Fruit fly (Drosophila melanogaster) whole organism, embryonic: ENCODE data around the gene RpS15Aa.

Experiments used
- B-H2 ChIP-seq: fragments of 200-800 bp; sonication (Bioruptor generic); optimal IDR thresholded peaks from 2 replicates; lab custom pipeline; 2018; ENCODE audit warnings: missing biosample characterization, mild to moderate bottlenecking, missing genetic modification characterization
- CG10267 ChIP-seq: fragments of 200-800 bp; sonication (Bioruptor generic); optimal IDR thresholded peaks from 2 replicates; lab custom pipeline; 2018; ENCODE audit warnings: missing biosample characterization, mild to moderate bottlenecking, missing genetic modification characterization, moderate library complexity
- CG10321 ChIP-seq: fragments of 200-800 bp; sonication (Bioruptor generic); IDR thresholded peaks from 2 replicates; pipeline ENCODE4 v1.3.6; 2022; ENCODE audit warnings: missing biosample characterization, missing genetic modification characterization
- CG12659 ChIP-seq: fragments of 200-800 bp; sonication (Bioruptor generic); optimal IDR thresholded peaks from 3 replicates; lab custom pipeline; 2017; ENCODE audit warnings: mild to moderate bottlenecking, missing biosample characterization, missing genetic modification reagents, missing genetic modification characterization
- CG12744 ChIP-seq: fragments of 200-800 bp; sonication (Bioruptor generic); optimal IDR thresholded peaks from 2 replicates; lab custom pipeline; 2016; ENCODE audit warnings: missing biosample characterization, missing genetic modification characterization
- CG12942 ChIP-seq: fragments of 200-800 bp; sonication (Bioruptor generic); optimal IDR thresholded peaks from 3 replicates; lab custom pipeline; 2016; ENCODE audit warnings: missing biosample characterization, missing genetic modification characterization
- CG13894 ChIP-seq: fragments of 200-800 bp; sonication (Bioruptor generic); optimal IDR thresholded peaks from 3 replicates; lab custom pipeline; 2018; ENCODE audit warnings: missing biosample characterization, mild to moderate bottlenecking, missing genetic modification characterization, moderate library complexity
- CG14710 ChIP-seq: fragments of 200-800 bp; sonication (Bioruptor generic); optimal IDR thresholded peaks from 3 replicates; lab custom pipeline; 2019; ENCODE audit warnings: missing biosample characterization, mild to moderate bottlenecking, missing genetic modification characterization, moderate library complexity
- CG15514 ChIP-seq: fragments of 200-800 bp; sonication (Bioruptor generic); optimal IDR thresholded peaks from 3 replicates; lab custom pipeline; 2017; ENCODE audit warnings: missing biosample characterization, missing genetic modification characterization, mild to moderate bottlenecking, moderate library complexity, missing genetic modification reagents
- CG17385 ChIP-seq: fragments of 200-800 bp; sonication (Bioruptor generic); optimal IDR thresholded peaks from 3 replicates; lab custom pipeline; 2018; ENCODE audit warnings: missing biosample characterization, mild to moderate bottlenecking, missing genetic modification characterization
- CG18599 ChIP-seq: fragments of 200-800 bp; sonication (Bioruptor generic); optimal IDR thresholded peaks from 3 replicates; lab custom pipeline; 2017; ENCODE audit warnings: missing biosample characterization, missing genetic modification characterization, mild to moderate bottlenecking, moderate library complexity, missing genetic modification reagents
- CG2116 ChIP-seq: fragments of 200-800 bp; sonication (Bioruptor generic); optimal IDR thresholded peaks from 3 replicates; lab custom pipeline; 2018; ENCODE audit warnings: missing biosample characterization, mild to moderate bottlenecking, missing genetic modification characterization
- CG32532 ChIP-seq: fragments of 200-800 bp; sonication (Bioruptor generic); IDR thresholded peaks from 2 replicates; pipeline ENCODE4 v1.3.6; 2022; ENCODE audit warnings: missing biosample characterization, missing genetic modification characterization
- CG3407 ChIP-seq: fragments of 200-800 bp; sonication (Bioruptor generic); optimal IDR thresholded peaks from 2 replicates; lab custom pipeline; 2018; ENCODE audit warnings: missing biosample characterization, mild to moderate bottlenecking, missing genetic modification characterization
- CG4730 ChIP-seq: fragments of 200-800 bp; sonication (Bioruptor generic); IDR thresholded peaks from 2 replicates; pipeline ENCODE4 v1.3.6; 2022; ENCODE audit warnings: missing biosample characterization, missing genetic modification characterization
- CG5953 ChIP-seq: fragments of 200-800 bp; sonication (Bioruptor generic); IDR thresholded peaks from 2 replicates; pipeline ENCODE4 v1.3.6; 2022; ENCODE audit warnings: missing biosample characterization, missing genetic modification characterization
- CG8359 ChIP-seq: fragments of 200-800 bp; sonication (Bioruptor generic); optimal IDR thresholded peaks from 2 replicates; lab custom pipeline; 2017; ENCODE audit warnings: missing biosample characterization, mild to moderate bottlenecking, missing genetic modification characterization, borderline replicate concordance
- CG9797 ChIP-seq: fragments of 200-800 bp; sonication (Bioruptor generic); optimal IDR thresholded peaks from 3 replicates; lab custom pipeline; 2018; ENCODE audit warnings: missing biosample characterization, mild to moderate bottlenecking, missing genetic modification characterization
- CG9876 ChIP-seq: fragments of 200-800 bp; sonication (Bioruptor generic); optimal IDR thresholded peaks from 2 replicates; lab custom pipeline; 2016; ENCODE audit warnings: missing biosample characterization, missing genetic modification characterization
- E2f2 ChIP-seq: fragments of 200-800 bp; sonication (Bioruptor generic); IDR thresholded peaks from 2 replicates; pipeline ENCODE4 v1.3.6; 2022; ENCODE audit warnings: missing biosample characterization, missing genetic modification characterization
- Fer3 ChIP-seq: fragments of 200-800 bp; sonication (Bioruptor generic); optimal IDR thresholded peaks from 2 replicates; lab custom pipeline; 2018; ENCODE audit warnings: missing biosample characterization, mild to moderate bottlenecking, missing genetic modification characterization, moderate library complexity
- HLH54F ChIP-seq: fragments of 200-800 bp; sonication (Bioruptor generic); optimal IDR thresholded peaks from 3 replicates; lab custom pipeline; 2016; ENCODE audit warnings: missing biosample characterization, missing genetic modification characterization
- Kr ChIP-seq: fragments of 200-800 bp; sonication (Bioruptor generic); optimal IDR thresholded peaks from 2 replicates; lab custom pipeline; 2017; ENCODE audit warnings: missing biosample characterization, mild to moderate bottlenecking, missing genetic modification characterization
- Lim3 ChIP-seq: fragments of 200-800 bp; sonication (Bioruptor generic); IDR thresholded peaks from 2 replicates; pipeline ENCODE4 v1.3.6; 2022; ENCODE audit warnings: missing biosample characterization, missing genetic modification characterization
- Mrtf ChIP-seq: fragments of 200-800 bp; sonication (Bioruptor generic); IDR thresholded peaks from 3 replicates; pipeline ENCODE4 v1.3.6; 2022; ENCODE audit warnings: missing biosample characterization, missing genetic modification characterization
- NFAT ChIP-seq: fragments of 200-800 bp; sonication (Bioruptor generic); IDR thresholded peaks from 2 replicates; pipeline ENCODE4 v1.3.6; 2022; ENCODE audit warnings: missing biosample characterization, missing genetic modification characterization
- Pdp1 ChIP-seq, 2 experiments: fragments of 200-800 bp; sonication (Bioruptor generic); optimal IDR thresholded peaks; 3 replicates each; lab custom pipeline; 2016; ENCODE audit warnings: missing biosample characterization in 2 of 2, missing genetic modification characterization in 2 of 2, mild to moderate bottlenecking in 1 of 2, moderate library complexity in 1 of 2
- Ravus ChIP-seq: fragments of 200-800 bp; sonication (Bioruptor generic); IDR thresholded peaks from 2 replicates; pipeline ENCODE4 v1.3.6; 2022; ENCODE audit warnings: missing biosample characterization, missing genetic modification characterization
- Ssrp ChIP-seq: fragments of 200-800 bp; sonication (Bioruptor generic); optimal IDR thresholded peaks from 2 replicates; lab custom pipeline; 2018; ENCODE audit warnings: missing biosample characterization, mild to moderate bottlenecking, missing genetic modification characterization, moderate library complexity
- al ChIP-seq: fragments of 200-800 bp; sonication (Bioruptor generic); IDR thresholded peaks from 2 replicates; pipeline ENCODE4 v1.3.6; 2022; ENCODE audit warnings: missing biosample characterization, missing genetic modification characterization
- bab2 ChIP-seq: fragments of 200-800 bp; sonication (Bioruptor generic); optimal IDR thresholded peaks from 2 replicates; lab custom pipeline; 2016; ENCODE audit warnings: missing biosample characterization, missing genetic modification characterization
- bsh ChIP-seq, 2 experiments: fragments of 200-800 bp; sonication (Bioruptor generic); optimal IDR thresholded peaks; 2 replicates each; lab custom pipeline; 2017 to 2018; ENCODE audit warnings: mild to moderate bottlenecking in 2 of 2, missing biosample characterization in 2 of 2, missing genetic modification characterization in 2 of 2, moderate library complexity in 1 of 2
- cad ChIP-seq: fragments of >200 bp; optimal IDR thresholded peaks from 2 replicates; lab custom pipeline; 2017; ENCODE audit warnings: missing biosample characterization, missing genetic modification characterization
- cas ChIP-seq: fragments of 200-800 bp; sonication (Bioruptor generic); IDR thresholded peaks from 2 replicates; pipeline ENCODE4 v1.3.6; 2022; ENCODE audit warnings: missing biosample characterization, missing genetic modification characterization
- cg ChIP-seq: fragments of 200-800 bp; sonication (Bioruptor generic); optimal IDR thresholded peaks from 3 replicates; lab custom pipeline; 2019; ENCODE audit warnings: missing biosample characterization, mild to moderate bottlenecking, missing genetic modification characterization, moderate library complexity
- chif ChIP-seq, 2 experiments: fragments of 200-800 bp; sonication (Bioruptor generic); optimal IDR thresholded peaks; 3 replicates each; lab custom pipeline; 2016; ENCODE audit warnings: missing biosample characterization in 2 of 2, missing genetic modification characterization in 2 of 2
- da ChIP-seq: fragments of 200-800 bp; sonication (Bioruptor generic); optimal IDR thresholded peaks from 2 replicates; lab custom pipeline; 2016; ENCODE audit warnings: missing biosample characterization, missing genetic modification characterization
- dpn ChIP-seq, 2 experiments: fragments of 200-800 bp; sonication (Bioruptor generic); optimal IDR thresholded peaks; 3 replicates each; lab custom pipeline; 2016; ENCODE audit warnings: missing biosample characterization in 2 of 2, missing genetic modification characterization in 2 of 2
- gem ChIP-seq: fragments of 200-800 bp; sonication (Bioruptor generic); optimal IDR thresholded peaks from 2 replicates; lab custom pipeline; 2019; ENCODE audit warnings: missing biosample characterization, mild to moderate bottlenecking, missing genetic modification characterization, moderate library complexity
- gt ChIP-seq: fragments of 200-800 bp; sonication (Bioruptor generic); IDR thresholded peaks from 2 replicates; pipeline ENCODE4 v1.3.6; 2022; ENCODE audit warnings: missing biosample characterization, missing genetic modification characterization
- lmd ChIP-seq: fragments of 200-800 bp; sonication (Bioruptor generic); IDR thresholded peaks from 2 replicates; pipeline ENCODE4 v1.3.6; 2022; ENCODE audit warnings: missing biosample characterization, missing genetic modification characterization
- maf-S ChIP-seq: fragments of 200-800 bp; sonication (Bioruptor generic); optimal IDR thresholded peaks from 2 replicates; lab custom pipeline; 2016; ENCODE audit warnings: missing biosample characterization, missing genetic modification characterization
- pan ChIP-seq, 4 experiments: fragments of >200 bp in 3 of 4; fragments of 200-800 bp in 1 of 4; sonication (Bioruptor generic) in 1 of 4; optimal IDR thresholded peaks in 3 of 4; IDR thresholded peaks in 1 of 4; 2 replicates each; pipeline versions ENCODE4 v1.3.6 to Lab custom; 2017 to 2022; ENCODE audit warnings: missing biosample characterization in 2 of 4, missing genetic modification characterization in 2 of 4, mixed read lengths in 1 of 4
- pho ChIP-seq: fragments of 200-800 bp; sonication (Bioruptor generic); optimal IDR thresholded peaks from 2 replicates; lab custom pipeline; 2016; ENCODE audit warnings: missing biosample characterization, missing genetic modification characterization
- pum ChIP-seq: fragments of 200-800 bp; sonication (Bioruptor generic); optimal IDR thresholded peaks from 2 replicates; lab custom pipeline; 2016; ENCODE audit warnings: missing biosample characterization, missing genetic modification characterization
- salm ChIP-seq: fragments of 200-800 bp; sonication (Bioruptor generic); optimal IDR thresholded peaks from 2 replicates; lab custom pipeline; 2018; ENCODE audit warnings: missing biosample characterization, mild to moderate bottlenecking, missing genetic modification characterization
- ttk ChIP-seq: fragments of 200-800 bp; sonication (Bioruptor generic); IDR thresholded peaks from 2 replicates; pipeline ENCODE4 v2.1.2; 2022; ENCODE audit warnings: missing biosample characterization, missing genetic modification characterization
- tup ChIP-seq: fragments of 200-800 bp; sonication (Bioruptor generic); optimal IDR thresholded peaks from 2 replicates; lab custom pipeline; 2016; ENCODE audit warnings: missing biosample characterization, mild to moderate bottlenecking, missing genetic modification characterization, moderate library complexity
- unpg ChIP-seq: fragments of 200-800 bp; sonication (Bioruptor generic); optimal IDR thresholded peaks from 3 replicates; lab custom pipeline; 2018; ENCODE audit warnings: missing biosample characterization, mild to moderate bottlenecking, missing genetic modification characterization, moderate library complexity
- yki ChIP-seq: fragments of >200 bp; optimal IDR thresholded peaks from 3 replicates; lab custom pipeline; 2018

Gene RpS15Aa

DNA sequence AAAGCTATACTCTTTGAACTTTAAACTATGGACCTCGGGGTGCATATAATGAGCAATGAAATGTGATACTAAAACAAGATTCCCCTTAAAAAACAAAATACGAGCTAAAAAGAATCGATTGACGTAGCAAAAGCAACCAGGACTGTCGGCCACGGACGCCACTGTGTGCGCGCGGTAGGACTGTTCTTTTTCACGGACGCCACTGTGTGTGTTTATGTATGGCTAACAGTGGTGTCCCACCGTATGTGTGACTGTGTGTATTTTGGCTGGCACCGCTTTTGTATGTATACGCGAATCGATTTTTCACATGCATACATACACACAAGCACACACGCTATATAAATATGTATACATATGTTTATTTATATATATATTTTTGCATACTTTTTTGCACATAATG, 46.3 kb upstream of the RpS15Aa start (continued):
- TF ChIP-seq CG8359 (GFP tag; lab: Kevin White, UChicago) = no peak
- peak; percentile 19 to 23 for TF ChIP-seq chif (GFP tag; optimal IDR thresholded peaks at IDR 0.05; lab: Kevin White, UChicago)
- peak; percentile 83 for TF ChIP-seq cg
- no peak for TF ChIP-seq tup (GFP tag; lab: Kevin White, UChicago)
- peak; percentile 42 for TF ChIP-seq E2f2 (GFP tag; lab: Robert Waterston, UW)
- TF ChIP-seq CG15514 = peak; percentile 22
- peak; percentile 64 for TF ChIP-seq pum
- TF ChIP-seq Lim3 = no peak
- TF ChIP-seq B-H2 (GFP tag; lab: Kevin White, UChicago) = peak; percentile 40
- TF ChIP-seq pho (GFP tag; lab: Kevin White, UChicago) = peak; percentile 62
- TF ChIP-seq CG18599 (GFP tag; lab: Kevin White, UChicago) = peak; percentile 39
- peak; percentile 47 for TF ChIP-seq gem (tag; lab: Kevin White, UChicago)
- no peak for TF ChIP-seq CG9797 (GFP tag; lab: Kevin White, UChicago)
- no peak for TF ChIP-seq salm (tag; lab: Kevin White, UChicago)
- TF ChIP-seq CG12659 = peak; percentile 42
- no peak for TF ChIP-seq da (GFP tag; lab: Kevin White, UChicago)
- no peak for TF ChIP-seq Ssrp (tag; lab: Kevin White, UChicago)
- peak; percentile 10 for TF ChIP-seq CG2116 (GFP tag; lab: Kevin White, UChicago)
- TF ChIP-seq CG12942 = peak; percentile 26
- TF ChIP-seq CG32532 = peak; percentile 81
- peak; percentile 37 for TF ChIP-seq CG17385
- TF ChIP-seq Ravus (GFP tag; lab: Robert Waterston, UW) = no peak
- TF ChIP-seq lmd (GFP tag; lab: Robert Waterston, UW) = peak; percentile 33; the same call in 1 of the 2 replicates
- TF ChIP-seq unpg (GFP tag; lab: Kevin White, UChicago) = peak; percentile 32
- peak; percentile 48 for TF ChIP-seq CG13894 (tag; lab: Kevin White, UChicago)
- TF ChIP-seq bsh (GFP tag; optimal IDR thresholded peaks at IDR 0.05; lab: Kevin White, UChicago) = peak; percentile 19 to 28
- peak; percentile 57 to 70 for TF ChIP-seq Pdp1 (GFP tag; optimal IDR thresholded peaks at IDR 0.05; lab: Kevin White, UChicago)
- TF ChIP-seq Kr = no peak
- peak; percentile 58 for TF ChIP-seq bab2 (GFP tag; lab: Kevin White, UChicago)
- TF ChIP-seq CG9876 (GFP tag; lab: Kevin White, UChicago) = peak; percentile 48
- TF ChIP-seq CG4730 (GFP tag; lab: Robert Waterston, UW) = peak; percentile 40; the same call in 1 of the 2 replicates
- TF ChIP-seq HLH54F = peak; percentile 63
- peak; percentile 19 for TF ChIP-seq CG10267
- no peak for TF ChIP-seq CG3407 (GFP tag; lab: Kevin White, UChicago)
- TF ChIP-seq Mrtf (GFP tag; lab: Robert Waterston, UW) = no peak
- TF ChIP-seq NFAT (GFP tag; lab: Robert Waterston, UW) = peak; percentile 83
- TF ChIP-seq CG14710 (tag; lab: Kevin White, UChicago) = peak; percentile 13
- peak; percentile 45 for TF ChIP-seq maf-S (GFP tag; lab: Kevin White, UChicago)
- TF ChIP-seq pan (optimal IDR thresholded peaks at IDR 0.05; lab: Kevin White, UChicago) = no peak
- peak in 1 of 2 experiments; percentile 63 for TF ChIP-seq pan (GFP tag; optimal IDR thresholded peaks at IDR 0.05 in 1 of 2, IDR thresholded peaks at IDR 0.05 in 1 of 2)
- no peak for TF ChIP-seq gt
- TF ChIP-seq cas (GFP tag; lab: Robert Waterston, UW) = 0 out of 2 replicates have a peak, but pooled peaks have one; percentile 20
- TF ChIP-seq dpn (GFP tag; optimal IDR thresholded peaks at IDR 0.05; lab: Kevin White, UChicago) = peak; percentile 68 to 71
- peak; percentile 43 for TF ChIP-seq al (GFP tag; lab: Robert Waterston, UW)
- 0 out of 2 replicates have a peak, but pooled peaks have one; percentile 16 for TF ChIP-seq ttk (GFP tag; lab: Robert Waterston, UW)
- 0 out of 2 replicates have a peak, but pooled peaks have one; percentile 23 for TF ChIP-seq CG10321 (GFP tag; lab: Robert Waterston, UW)
- peak; percentile 32 for TF ChIP-seq Fer3
- TF ChIP-seq CG5953 (GFP tag; lab: Robert Waterston, UW) = peak; percentile 54
- no peak for TF ChIP-seq CG12744
- TF ChIP-seq yki = no peak
- no peak for TF ChIP-seq cad (GFP tag; lab: Kevin White, UChicago)
